Worm (Caenorhabditis elegans): Measurements from ENCODE around the gene ugt-3.

Gene ugt-3

ce11 chrV:12818486-12818885, 18.4 kb upstream of the ugt-3 start:
- TF ChIP-seq ceh-31 (tag; optimal IDR thresholded peaks at IDR 0.05) (no peak), unc-42 (tag; optimal IDR thresholded peaks at IDR 0.05) (peak; percentile 65), pax-1 (tag; optimal IDR thresholded peaks at IDR 0.05) (no peak), C38D4.7 (GFP tag; optimal IDR thresholded peaks at IDR 0.05) (no peak), lin-11 (tag; optimal IDR thresholded peaks at IDR 0.05) (no peak)

ce11 chrV:12816672-12817071, 16.6 kb upstream of the ugt-3 start:
- TF ChIP-seq fkh-10 (GFP tag; optimal IDR thresholded peaks at IDR 0.05) = no peak
- TF ChIP-seq sox-4 (tag; optimal IDR thresholded peaks at IDR 0.05) = no peak
- TF ChIP-seq ceh-31 (tag; optimal IDR thresholded peaks at IDR 0.05) = no peak
- TF ChIP-seq pat-9 (tag; optimal IDR thresholded peaks at IDR 0.05) = no peak
- TF ChIP-seq tbx-7 (tag; optimal IDR thresholded peaks at IDR 0.05) = no peak
- no peak for TF ChIP-seq npax-4 (tag; optimal IDR thresholded peaks at IDR 0.05)
- no peak for TF ChIP-seq zip-5 (tag; optimal IDR thresholded peaks at IDR 0.05)
- TF ChIP-seq ahr-1 (tag; optimal IDR thresholded peaks at IDR 0.05) = no peak
- TF ChIP-seq madf-2 (tag; optimal IDR thresholded peaks at IDR 0.05) = no peak
- TF ChIP-seq hlh-15 (tag; optimal IDR thresholded peaks at IDR 0.05) = no peak
- no peak for TF ChIP-seq pqm-1 (tag; optimal IDR thresholded peaks at IDR 0.05)
- no peak for TF ChIP-seq unc-55 (GFP tag; optimal IDR thresholded peaks at IDR 0.05)
- TF ChIP-seq odd-2 (tag; optimal IDR thresholded peaks at IDR 0.05) = no peak
- TF ChIP-seq ceh-19 (GFP tag; optimal IDR thresholded peaks at IDR 0.05) = no peak
- TF ChIP-seq che-1 (tag; optimal IDR thresholded peaks at IDR 0.05) = no peak
- no peak for TF ChIP-seq hlh-30 (tag; optimal IDR thresholded peaks at IDR 0.05; ENCODE audit: insufficient read depth)
- no peak for TF ChIP-seq ceh-9 (tag; optimal IDR thresholded peaks at IDR 0.05)

ce11 chrV:12815386-12815785, 15.3 kb upstream of the ugt-3 start:
- TF ChIP-seq npax-4 (tag; optimal IDR thresholded peaks at IDR 0.05) (no peak), Y22D7AL.16 (tag; optimal IDR thresholded peaks at IDR 0.05) (no peak), hlh-6 (tag; optimal IDR thresholded peaks at IDR 0.05) (no peak), F13H6.1 (tag; optimal IDR thresholded peaks at IDR 0.05) (no peak), ceh-6 (GFP tag; optimal IDR thresholded peaks at IDR 0.05) (no peak), che-1 (tag; optimal IDR thresholded peaks at IDR 0.05) (no peak), ceh-34 (tag; optimal IDR thresholded peaks at IDR 0.05) (no peak), mec-3 (tag; optimal IDR thresholded peaks at IDR 0.05; ENCODE audit: borderline replicate concordance) (no peak), nhr-232 (tag; optimal IDR thresholded peaks at IDR 0.05) (no peak), pqm-1 (tag; optimal IDR thresholded peaks at IDR 0.05) (no peak), pha-4 (tag; optimal IDR thresholded peaks at IDR 0.05) (no peak), pha-2 (tag; optimal IDR thresholded peaks at IDR 0.05) (no peak), lim-6 (tag; optimal IDR thresholded peaks at IDR 0.05) (no peak), unc-3 (GFP tag; conservative IDR thresholded peaks at IDR 0.05) (no peak), unc-3 (tag; optimal IDR thresholded peaks at IDR 0.05) (no peak), fkh-6 (tag; optimal IDR thresholded peaks at IDR 0.05) (no peak), unc-55 (GFP tag; optimal IDR thresholded peaks at IDR 0.05) (no peak)

- TF ChIP-seq syd-9 (tag; optimal IDR thresholded peaks at IDR 0.05) (peak; percentile 27), tbx-2 (tag; optimal IDR thresholded peaks at IDR 0.05) (peak; percentile 62), unc-42 (tag; optimal IDR thresholded peaks at IDR 0.05) (peak; percentile 52), C38D4.7 (GFP tag; optimal IDR thresholded peaks at IDR 0.05) (no peak), F13H6.1 (tag; optimal IDR thresholded peaks at IDR 0.05) (peak; percentile 63), ref-2 (tag; optimal IDR thresholded peaks at IDR 0.05) (peak; percentile 40), ets-4 (tag; optimal IDR thresholded peaks at IDR 0.05) (peak; percentile 23), nfya-1 (tag; optimal IDR thresholded peaks at IDR 0.05) (peak; percentile 49), ceh-2 (tag; optimal IDR thresholded peaks at IDR 0.05) (peak; percentile 30), pag-3 (tag; optimal IDR thresholded peaks at IDR 0.05; ENCODE audit: borderline replicate concordance) (no peak), ceh-31 (tag; optimal IDR thresholded peaks at IDR 0.05) (peak; percentile 76), ceh-34 (tag; optimal IDR thresholded peaks at IDR 0.05) (peak; percentile 84), sdc-2 (tag; optimal IDR thresholded peaks at IDR 0.05) (peak; percentile 28), hlh-6 (tag; optimal IDR thresholded peaks at IDR 0.05) (peak; percentile 58), nhr-232 (tag; optimal IDR thresholded peaks at IDR 0.05) (no peak), ceh-14 (tag; optimal IDR thresholded peaks at IDR 0.05) (peak; percentile 42), ceh-9 (tag; optimal IDR thresholded peaks at IDR 0.05) (no peak), ceh-18 (tag; optimal IDR thresholded peaks at IDR 0.05) (peak; percentile 69), C08G9.2 (tag; optimal IDR thresholded peaks at IDR 0.05) (peak; percentile 53), hlh-30 (tag; optimal IDR thresholded peaks at IDR 0.05; ENCODE audit: insufficient read depth) (peak; percentile 96), sox-4 (tag; optimal IDR thresholded peaks at IDR 0.05) (peak; percentile 8), hlh-13 (GFP tag; optimal IDR thresholded peaks at IDR 0.05) (no peak), rnt-1 (tag; optimal IDR thresholded peaks at IDR 0.05) (peak; percentile 57), ceh-19 (GFP tag; optimal IDR thresholded peaks at IDR 0.05) (peak; percentile 29), unc-55 (GFP tag; optimal IDR thresholded peaks at IDR 0.05) (peak; percentile 70)
These were observed 14.4 kb upstream of the ugt-3 start for ce11 chrV:12814481-12814882.
